Worm (Caenorhabditis elegans) whole organism, L1 larva: ENCODE measurements around the gene adah-1.
A peak's percentile ranks its signal among the peaks of the same experiment; 100 is the strongest.

Experiments used
- C34B4.2 ChIP-seq: sonication (generic microtip); optimal IDR thresholded peaks from 2 replicates; lab custom pipeline; 2017; ENCODE audit warnings: mild to moderate bottlenecking, missing genetic modification characterization, missing compliant biosample characterization
- F16B12.6 ChIP-seq: fragments of 150-350 bp; optimal IDR thresholded peaks from 2 replicates; lab custom pipeline; 2014; ENCODE audit warnings: missing biosample characterization, missing genetic modification characterization
- Y116A8C.19 ChIP-seq: sonication (generic microtip); optimal IDR thresholded peaks from 2 replicates; lab custom pipeline; 2016; ENCODE audit warnings: missing compliant biosample characterization, missing genetic modification characterization, borderline replicate concordance
- aha-1 ChIP-seq: fragments of 150-350 bp; optimal IDR thresholded peaks from 2 replicates; lab custom pipeline; 2014; ENCODE audit warnings: missing biosample characterization, missing genetic modification characterization
- alr-1 ChIP-seq: fragments of 200-800 bp; sonication (Bioruptor generic); optimal IDR thresholded peaks from 2 replicates; lab custom pipeline; 2018; ENCODE audit warnings: borderline replicate concordance, mild to moderate bottlenecking, missing genetic modification characterization, missing compliant biosample characterization
- aly-2 ChIP-seq: fragments of 150-350 bp; optimal IDR thresholded peaks from 2 replicates; lab custom pipeline; 2014; ENCODE audit warnings: missing biosample characterization, missing genetic modification characterization
- blmp-1 ChIP-seq: fragments of 150-350 bp; optimal IDR thresholded peaks from 2 replicates; lab custom pipeline; 2014; ENCODE audit warnings: missing biosample characterization, missing genetic modification characterization
- ceh-63 ChIP-seq: fragments of 200-800 bp; sonication (Bioruptor generic); optimal IDR thresholded peaks from 2 replicates; lab custom pipeline; 2018; ENCODE audit warnings: mild to moderate bottlenecking, missing genetic modification characterization, missing compliant biosample characterization
- ceh-8 ChIP-seq: fragments of 200-800 bp; sonication (Bioruptor generic); optimal IDR thresholded peaks from 2 replicates; lab custom pipeline; 2018; ENCODE audit warnings: mild to moderate bottlenecking, missing genetic modification characterization, moderate library complexity, missing compliant biosample characterization
- efl-1 ChIP-seq, 4 experiments: fragments of 150-350 bp; optimal IDR thresholded peaks in 3 of 4; peaks in 1 of 4; 1 replicate in 1 of 4; 2 replicates in 3 of 4; lab custom pipeline; 2014; ENCODE audit warnings: missing biosample characterization in 2 of 4, missing genetic modification characterization in 2 of 4, missing genetic modification reagents in 2 of 4
- efl-3 ChIP-seq: fragments of 200-800 bp; sonication (Bioruptor generic); optimal IDR thresholded peaks from 2 replicates; lab custom pipeline; 2018; ENCODE audit warnings: mild to moderate bottlenecking, missing genetic modification characterization, missing compliant biosample characterization
- egl-13 ChIP-seq: sonication (generic microtip); optimal IDR thresholded peaks from 2 replicates; lab custom pipeline; 2016; ENCODE audit warnings: missing genotype, missing genetic modification reagents, missing genetic modification characterization, missing compliant biosample characterization
- ets-5 ChIP-seq: fragments of 200-800 bp; sonication (Bioruptor generic); IDR thresholded peaks from 2 replicates; pipeline ENCODE4 v1.3.6; 2022; ENCODE audit warnings: missing genetic modification characterization, missing compliant biosample characterization
- fkh-10 ChIP-seq: sonication (generic microtip); optimal IDR thresholded peaks from 2 replicates; lab custom pipeline; 2017; ENCODE audit warnings: missing biosample characterization, missing genetic modification reagents, missing genetic modification characterization
- fkh-4 ChIP-seq: sonication (generic microtip); optimal IDR thresholded peaks from 2 replicates; lab custom pipeline; 2016; ENCODE audit warnings: missing compliant biosample characterization, missing genetic modification characterization, borderline replicate concordance
- grh-1 ChIP-seq: fragments of 200-800 bp; sonication (Bioruptor generic); IDR thresholded peaks from 2 replicates; pipeline ENCODE4 v1.3.6; 2022; ENCODE audit warnings: missing genetic modification reagents, missing genetic modification characterization, missing compliant biosample characterization
- hlh-4 ChIP-seq: sonication (generic microtip); optimal IDR thresholded peaks from 2 replicates; lab custom pipeline; 2016; ENCODE audit warnings: mild to moderate bottlenecking, missing genetic modification characterization, missing compliant biosample characterization
- hpl-2 ChIP-seq: fragments of 150-350 bp; optimal IDR thresholded peaks from 2 replicates; lab custom pipeline; 2014; ENCODE audit warnings: missing biosample characterization, missing genetic modification reagents, missing genetic modification characterization
- irx-1 ChIP-seq: sonication (generic microtip); optimal IDR thresholded peaks from 2 replicates; lab custom pipeline; 2016; ENCODE audit warnings: missing genetic modification characterization, missing compliant biosample characterization
- isw-1 ChIP-seq: fragments of 200-800 bp; sonication (Bioruptor generic); IDR thresholded peaks from 2 replicates; pipeline ENCODE4 v1.3.6; 2022; ENCODE audit warnings: missing genetic modification characterization, missing compliant biosample characterization
- jun-1 ChIP-seq: fragments of 150-350 bp; optimal IDR thresholded peaks from 2 replicates; lab custom pipeline; 2014; ENCODE audit warnings: missing biosample characterization, missing genetic modification reagents, missing genetic modification characterization
- lin-14 ChIP-seq: fragments of 200-800 bp; sonication (Bioruptor generic); optimal IDR thresholded peaks from 2 replicates; lab custom pipeline; 2018; ENCODE audit warnings: mild to moderate bottlenecking, missing genetic modification characterization, moderate library complexity, missing compliant biosample characterization
- lin-35 ChIP-seq, 2 experiments: fragments of 150-350 bp; optimal IDR thresholded peaks; 2 replicates each; lab custom pipeline; 2014; ENCODE audit warnings: missing biosample characterization in 2 of 2, missing genetic modification characterization in 2 of 2, missing genetic modification reagents in 2 of 2
- lin-39 ChIP-seq: fragments of 150-350 bp; optimal IDR thresholded peaks from 2 replicates; lab custom pipeline; 2014; ENCODE audit warnings: missing biosample characterization, missing genetic modification reagents, missing genetic modification characterization
- lsy-2 ChIP-seq, 2 experiments: fragments of 150-350 bp; optimal IDR thresholded peaks; 2 replicates each; lab custom pipeline; 2014; ENCODE audit warnings: missing biosample characterization in 2 of 2, missing genetic modification characterization in 2 of 2
- mdl-1 ChIP-seq, 2 experiments: fragments of 150-350 bp; optimal IDR thresholded peaks; 2 replicates each; lab custom pipeline; 2014 to 2017; ENCODE audit warnings: missing biosample characterization in 2 of 2, missing genetic modification characterization in 2 of 2, inconsistent platforms in 1 of 2
- mef-2 ChIP-seq: fragments of 150-350 bp; optimal IDR thresholded peaks from 2 replicates; lab custom pipeline; 2014; ENCODE audit warnings: missing biosample characterization, missing genetic modification characterization
- nhr-11 ChIP-seq: fragments of 150-350 bp; optimal IDR thresholded peaks from 2 replicates; lab custom pipeline; 2014; ENCODE audit warnings: missing biosample characterization, missing genetic modification characterization
- nhr-12 ChIP-seq: sonication (generic microtip); optimal IDR thresholded peaks from 2 replicates; lab custom pipeline; 2017; ENCODE audit warnings: missing biosample characterization, missing genetic modification characterization
- nhr-19 ChIP-seq: fragments of 200-800 bp; sonication (Bioruptor generic); conservative IDR thresholded peaks from 2 replicates; pipeline ENCODE4 v1.3.6; 2022; ENCODE audit warnings: missing genetic modification characterization, missing compliant biosample characterization
- nhr-237 ChIP-seq: fragments of 150-350 bp; optimal IDR thresholded peaks from 2 replicates; lab custom pipeline; 2014; ENCODE audit warnings: missing biosample characterization, missing genetic modification characterization
- nhr-47 ChIP-seq: sonication (generic microtip); optimal IDR thresholded peaks from 2 replicates; lab custom pipeline; 2016; ENCODE audit warnings: mild to moderate bottlenecking, missing genetic modification characterization, moderate library complexity, missing compliant biosample characterization
- nhr-71 ChIP-seq: sonication (generic microtip); optimal IDR thresholded peaks from 2 replicates; lab custom pipeline; 2016; ENCODE audit warnings: mild to moderate bottlenecking, missing genetic modification characterization, moderate library complexity, missing compliant biosample characterization
- nhr-85 ChIP-seq: sonication (generic microtip); peaks from one replicate; lab custom pipeline; 2016; ENCODE audit warnings: missing genetic modification characterization, inconsistent platforms, missing compliant biosample characterization
- nhr-90 ChIP-seq: sonication (generic microtip); optimal IDR thresholded peaks from 2 replicates; lab custom pipeline; 2016; ENCODE audit warnings: mild to moderate bottlenecking, missing genetic modification characterization, missing compliant biosample characterization; ENCODE audit not compliant: poor library complexity
- pag-3 ChIP-seq: sonication (generic microtip); optimal IDR thresholded peaks from 2 replicates; lab custom pipeline; 2017; ENCODE audit warnings: missing genetic modification characterization, mild to moderate bottlenecking, missing compliant biosample characterization, antibody characterized with exemption, borderline replicate concordance; ENCODE audit not compliant: insufficient read depth
- pax-3 ChIP-seq: fragments of 200-800 bp; sonication (Bioruptor generic); optimal IDR thresholded peaks from 2 replicates; lab custom pipeline; 2018; ENCODE audit warnings: mild to moderate bottlenecking, missing genetic modification characterization, moderate library complexity, missing compliant biosample characterization
- pqm-1 ChIP-seq: sonication (generic microtip); optimal IDR thresholded peaks from 3 replicates; lab custom pipeline; 2017; ENCODE audit warnings: missing biosample characterization, missing genetic modification characterization
- skn-1 ChIP-seq: fragments of 150-350 bp; optimal IDR thresholded peaks from 2 replicates; lab custom pipeline; 2014; ENCODE audit warnings: missing biosample characterization, missing genetic modification characterization
- snpc-4 ChIP-seq: fragments of 150-350 bp; optimal IDR thresholded peaks from 2 replicates; lab custom pipeline; 2014; ENCODE audit warnings: missing biosample characterization, missing genetic modification characterization
- sox-4 ChIP-seq: sonication (generic microtip); optimal IDR thresholded peaks from 2 replicates; lab custom pipeline; 2016; ENCODE audit warnings: missing genetic modification characterization, missing compliant biosample characterization
- sptf-1 ChIP-seq: fragments of 150-350 bp; optimal IDR thresholded peaks from 2 replicates; lab custom pipeline; 2014; ENCODE audit warnings: missing biosample characterization, missing genetic modification characterization
- sup-37 ChIP-seq: fragments of 200-800 bp; sonication (Bioruptor generic); optimal IDR thresholded peaks from 2 replicates; lab custom pipeline; 2018; ENCODE audit warnings: mild to moderate bottlenecking, missing genetic modification characterization, missing compliant biosample characterization
- swsn-7 ChIP-seq: sonication (generic microtip); optimal IDR thresholded peaks from 2 replicates; lab custom pipeline; 2016; ENCODE audit warnings: missing genetic modification characterization, missing compliant biosample characterization
- tbx-2 ChIP-seq: sonication (generic microtip); optimal IDR thresholded peaks from 2 replicates; lab custom pipeline; 2016; ENCODE audit warnings: missing genetic modification characterization, missing compliant biosample characterization
- tlp-1 ChIP-seq: fragments of 150-350 bp; optimal IDR thresholded peaks from 2 replicates; lab custom pipeline; 2014; ENCODE audit warnings: missing biosample characterization, missing genetic modification characterization
- unc-130 ChIP-seq: fragments of 150-350 bp; optimal IDR thresholded peaks from 2 replicates; lab custom pipeline; 2017; ENCODE audit warnings: missing biosample characterization, missing genetic modification characterization, inconsistent platforms
- unc-62 ChIP-seq: fragments of 150-350 bp; optimal IDR thresholded peaks from 2 replicates; lab custom pipeline; 2014; ENCODE audit warnings: missing biosample characterization, missing genetic modification reagents, missing genetic modification characterization
- unc-86 ChIP-seq: sonication (generic microtip); optimal IDR thresholded peaks from 2 replicates; lab custom pipeline; 2016; ENCODE audit warnings: missing genetic modification characterization, missing compliant biosample characterization
- vab-15 ChIP-seq: sonication (generic microtip); optimal IDR thresholded peaks from 2 replicates; lab custom pipeline; 2017; ENCODE audit warnings: missing genotype, mild to moderate bottlenecking, missing genetic modification characterization, missing compliant biosample characterization
- zip-4 ChIP-seq: fragments of 200-800 bp; sonication (Bioruptor generic); optimal IDR thresholded peaks from 2 replicates; lab custom pipeline; 2018; ENCODE audit warnings: mild to moderate bottlenecking, missing genetic modification characterization, moderate library complexity, missing compliant biosample characterization
- ztf-4 ChIP-seq: fragments of 150-350 bp; optimal IDR thresholded peaks from 2 replicates; lab custom pipeline; 2014; ENCODE audit warnings: missing biosample characterization, missing genetic modification characterization

Gene adah-1

DNA sequence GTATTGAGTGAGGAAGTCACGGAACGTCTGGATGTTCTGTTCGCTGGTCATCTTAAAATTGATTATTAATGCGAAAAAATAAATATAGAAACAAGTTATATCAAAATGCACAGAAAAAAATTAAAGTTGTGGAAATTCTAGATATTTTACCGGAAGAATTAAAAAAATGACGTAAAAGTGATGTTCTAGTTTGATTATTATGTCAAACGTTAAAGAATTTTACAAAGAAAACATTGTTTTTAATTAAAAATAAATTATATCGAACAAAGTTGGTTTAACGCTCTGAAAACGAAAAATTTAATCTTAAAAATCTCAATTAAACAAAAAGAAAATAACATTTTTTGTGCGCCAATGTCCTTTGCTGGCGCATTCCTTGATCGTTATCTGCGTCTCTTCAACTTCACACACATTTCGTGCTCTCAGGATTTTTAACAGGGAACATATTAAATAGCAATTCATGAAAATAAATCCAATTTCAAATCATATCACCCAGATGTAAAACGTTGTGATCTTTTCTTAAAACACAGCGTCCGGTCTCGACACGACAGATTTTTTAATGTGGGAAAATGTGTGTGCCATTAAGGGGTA is 20.6 kb downstream of the adah-1 start, which contains the start of gene tin-9.1 (continued):
- TF ChIP-seq lin-14 (GFP tag; lab: Kevin White, UChicago): peak; percentile 87
- no peak for TF ChIP-seq unc-62 (GFP tag; lab: Kevin White, UChicago)
- TF ChIP-seq ceh-8 (GFP tag; lab: Kevin White, UChicago): no peak
- TF ChIP-seq tbx-2 (tag; lab: Kevin White, UChicago): peak; percentile 84
- no peak for TF ChIP-seq fkh-10 (GFP tag; lab: Kevin White, UChicago)
- TF ChIP-seq tlp-1: no peak
- TF ChIP-seq mef-2 (tag; lab: Kevin White, UChicago): peak; percentile 18
- peak; percentile 28 for TF ChIP-seq fkh-4 (tag; lab: Kevin White, UChicago)
- peak; percentile 72 for TF ChIP-seq egl-13 (tag; lab: Kevin White, UChicago)
- TF ChIP-seq ztf-4: peak; percentile 81
- no peak for TF ChIP-seq C34B4.2 (tag; lab: Kevin White, UChicago)
- peak; percentile 39 for TF ChIP-seq F16B12.6
- TF ChIP-seq aha-1: no peak
- TF ChIP-seq nhr-19 (GFP tag; lab: Robert Waterston, UW): peak; percentile 91
- TF ChIP-seq sup-37 (GFP tag; lab: Kevin White, UChicago): no peak
- no peak for TF ChIP-seq pag-3 (tag; lab: Kevin White, UChicago)
- peak; percentile 32 for TF ChIP-seq sox-4 (tag; lab: Kevin White, UChicago)
- peak; percentile 68 for TF ChIP-seq irx-1
- peak in 1 of 2 experiments; percentile 72 for TF ChIP-seq mdl-1 (tag; optimal IDR thresholded peaks at IDR 0.05; lab: Kevin White, UChicago)
- TF ChIP-seq swsn-7: peak; percentile 87
- peak; percentile 26 for TF ChIP-seq zip-4
- peak; percentile 77 to 84 for TF ChIP-seq efl-1 (optimal IDR thresholded peaks at IDR 0.05; lab: Kevin White, UChicago)
- TF ChIP-seq efl-1 (GFP tag; optimal IDR thresholded peaks at IDR 0.05 in 1 of 2; lab: Kevin White, UChicago): peak; percentile 80 to 97
- no peak for TF ChIP-seq hlh-4
- TF ChIP-seq snpc-4 (tag; lab: Kevin White, UChicago): peak; percentile 80
- TF ChIP-seq pax-3 (tag; lab: Kevin White, UChicago): no peak
- peak; percentile 72 for TF ChIP-seq jun-1
- peak; percentile 84 for TF ChIP-seq lin-35 (GFP tag; optimal IDR thresholded peaks at IDR 0.05; lab: Kevin White, UChicago)
- peak; percentile 76 for TF ChIP-seq lin-39 (tag; lab: Kevin White, UChicago)
- peak; percentile 70 for TF ChIP-seq isw-1 (GFP tag; lab: Robert Waterston, UW)
- peak; percentile 74 for TF ChIP-seq nhr-90 (tag; lab: Kevin White, UChicago)
- peak; percentile 86 for TF ChIP-seq nhr-47 (tag; lab: Kevin White, UChicago)
- TF ChIP-seq sptf-1 (tag; lab: Kevin White, UChicago): no peak
- TF ChIP-seq ets-5: no peak
- peak; percentile 92 for TF ChIP-seq nhr-71 (tag; lab: Kevin White, UChicago)
- no peak for TF ChIP-seq nhr-12 (tag; lab: Kevin White, UChicago)
- no peak for TF ChIP-seq efl-3
- peak; percentile 57; the same call in 1 of the 2 replicates for TF ChIP-seq grh-1 (GFP tag; lab: Robert Waterston, UW)
- no peak for TF ChIP-seq vab-15 (tag; lab: Kevin White, UChicago)
- TF ChIP-seq nhr-11 (tag; lab: Kevin White, UChicago): peak; percentile 43
- no peak for TF ChIP-seq hpl-2 (GFP tag; lab: Kevin White, UChicago)
- TF ChIP-seq blmp-1: peak; percentile 76
- peak; percentile 84 for TF ChIP-seq nhr-85 (tag; lab: Kevin White, UChicago)
- TF ChIP-seq aly-2 (tag; lab: Kevin White, UChicago): peak; percentile 60
- peak; percentile 89 to 92 for TF ChIP-seq lsy-2 (tag; optimal IDR thresholded peaks at IDR 0.05; lab: Kevin White, UChicago)
- TF ChIP-seq unc-86: peak; percentile 76
- peak; percentile 36 for TF ChIP-seq nhr-237 (tag; lab: Kevin White, UChicago)
- no peak for TF ChIP-seq alr-1 (tag; lab: Kevin White, UChicago)
- TF ChIP-seq unc-130 (tag; lab: Kevin White, UChicago): peak; percentile 67
- TF ChIP-seq Y116A8C.19 (tag; lab: Kevin White, UChicago): no peak
- peak; percentile 89 for TF ChIP-seq skn-1 (tag; lab: Kevin White, UChicago)
- no peak for TF ChIP-seq pqm-1 (tag; lab: Kevin White, UChicago)
- TF ChIP-seq ceh-63 (GFP tag; lab: Kevin White, UChicago): no peak
